Fruit fly (Drosophila melanogaster) whole organism, embryonic: Measurements from ENCODE around the gene Gr9a.

Experiments
- Ada2b ChIP-seq: fragments of 200-800 bp; sonication (Bioruptor generic); IDR thresholded peaks from 2 replicates; pipeline ENCODE4 v1.3.6; 2022; ENCODE audit warnings: missing biosample characterization, missing genetic modification characterization
- BEAF-32 ChIP-seq: fragments of 200-800 bp; sonication (Bioruptor generic); optimal IDR thresholded peaks from 3 replicates; lab custom pipeline; 2017; ENCODE audit warnings: missing biosample characterization, missing genetic modification characterization, mild to moderate bottlenecking, moderate library complexity, missing genetic modification reagents
- Bgb ChIP-seq: fragments of 200-800 bp; sonication (Bioruptor generic); IDR thresholded peaks from 2 replicates; pipeline ENCODE4 v1.3.6; 2022; ENCODE audit warnings: missing biosample characterization, missing genetic modification characterization; ENCODE audit not compliant: partially characterized antibody
- CG13424 ChIP-seq: fragments of 200-800 bp; sonication (Bioruptor generic); optimal IDR thresholded peaks from 2 replicates; lab custom pipeline; 2019; ENCODE audit warnings: missing biosample characterization, mild to moderate bottlenecking, missing genetic modification characterization, moderate library complexity
- CG14667 ChIP-seq: fragments of 200-800 bp; sonication (Bioruptor generic); IDR thresholded peaks from 2 replicates; pipeline ENCODE4 v1.3.6; 2022; ENCODE audit warnings: missing biosample characterization, missing genetic modification characterization
- CG16813 ChIP-seq: fragments of 200-800 bp; sonication (Bioruptor generic); IDR thresholded peaks from 3 replicates; pipeline ENCODE4 v1.3.6; 2022; ENCODE audit warnings: missing biosample characterization, missing genetic modification characterization; ENCODE audit not compliant: partially characterized antibody
- CG17802 ChIP-seq: fragments of 200-800 bp; sonication (Bioruptor generic); optimal IDR thresholded peaks from 2 replicates; lab custom pipeline; 2018; ENCODE audit warnings: missing biosample characterization, mild to moderate bottlenecking, missing genetic modification characterization, moderate library complexity
- CG32532 ChIP-seq: fragments of 200-800 bp; sonication (Bioruptor generic); IDR thresholded peaks from 2 replicates; pipeline ENCODE4 v1.3.6; 2022; ENCODE audit warnings: missing biosample characterization, missing genetic modification characterization
- CG34422 ChIP-seq: fragments of 200-800 bp; sonication (Bioruptor generic); IDR thresholded peaks from 3 replicates; pipeline ENCODE4 v1.3.6; 2022; ENCODE audit warnings: missing biosample characterization, missing genetic modification characterization
- CG3847 ChIP-seq: fragments of 200-800 bp; sonication (Bioruptor generic); IDR thresholded peaks from 2 replicates; pipeline ENCODE4 v1.3.6; 2022; ENCODE audit warnings: missing biosample characterization, missing genetic modification characterization
- CG42726 ChIP-seq: fragments of 200-800 bp; sonication (Bioruptor generic); IDR thresholded peaks from 2 replicates; pipeline ENCODE4 v1.3.6; 2022; ENCODE audit warnings: missing biosample characterization, missing genetic modification characterization; ENCODE audit not compliant: partially characterized antibody
- CG4617 ChIP-seq: fragments of 200-800 bp; sonication (Bioruptor generic); optimal IDR thresholded peaks from 3 replicates; lab custom pipeline; 2016; ENCODE audit warnings: missing biosample characterization, missing genetic modification characterization, borderline replicate concordance
- CG6791 ChIP-seq: fragments of 200-800 bp; sonication (Bioruptor generic); IDR thresholded peaks from 3 replicates; pipeline ENCODE4 v1.3.6; 2022; ENCODE audit warnings: missing biosample characterization, missing genetic modification characterization; ENCODE audit not compliant: partially characterized antibody
- CG7786 ChIP-seq: fragments of 200-800 bp; sonication (Bioruptor generic); optimal IDR thresholded peaks from 2 replicates; lab custom pipeline; 2016; ENCODE audit warnings: missing biosample characterization, missing genetic modification characterization
- CG7928 ChIP-seq: fragments of 200-800 bp; sonication (Bioruptor generic); optimal IDR thresholded peaks from 2 replicates; lab custom pipeline; 2017; ENCODE audit warnings: missing biosample characterization, mild to moderate bottlenecking, missing genetic modification characterization
- CG7963 ChIP-seq: fragments of 200-800 bp; sonication (Bioruptor generic); IDR thresholded peaks from 3 replicates; pipeline ENCODE4 v1.3.6; 2022; ENCODE audit warnings: missing biosample characterization, missing genetic modification characterization; ENCODE audit not compliant: partially characterized antibody
- CG9932 ChIP-seq: fragments of 200-800 bp; sonication (Bioruptor generic); IDR thresholded peaks from 2 replicates; pipeline ENCODE4 v1.3.6; 2022; ENCODE audit warnings: missing biosample characterization, missing genetic modification characterization
- Dref ChIP-seq: fragments of 200-800 bp; sonication (Bioruptor generic); IDR thresholded peaks from 2 replicates; pipeline ENCODE4 v1.3.6; 2022; ENCODE audit warnings: missing biosample characterization, missing genetic modification characterization
- NFAT ChIP-seq: fragments of 200-800 bp; sonication (Bioruptor generic); IDR thresholded peaks from 2 replicates; pipeline ENCODE4 v1.3.6; 2022; ENCODE audit warnings: missing biosample characterization, missing genetic modification characterization
- Ptx1 ChIP-seq: fragments of 200-800 bp; sonication (Bioruptor generic); IDR thresholded peaks from 2 replicates; pipeline ENCODE4 v1.3.6; 2022; ENCODE audit warnings: missing biosample characterization, missing genetic modification characterization
- Rfx ChIP-seq: fragments of 200-800 bp; sonication (Bioruptor generic); IDR thresholded peaks from 2 replicates; pipeline ENCODE4 v1.3.6; 2022; ENCODE audit warnings: missing biosample characterization, missing genetic modification characterization
- Scr ChIP-seq: fragments of 200-800 bp; sonication (Bioruptor generic); IDR thresholded peaks from 2 replicates; pipeline ENCODE4 v1.3.6; 2022; ENCODE audit warnings: missing biosample characterization, missing genetic modification characterization; ENCODE audit not compliant: partially characterized antibody
- YL-1 ChIP-seq: fragments of 200-800 bp; sonication (Bioruptor generic); optimal IDR thresholded peaks from 3 replicates; lab custom pipeline; 2017; ENCODE audit warnings: missing biosample characterization, mild to moderate bottlenecking, missing genetic modification characterization
- amos ChIP-seq: fragments of 200-800 bp; sonication (Bioruptor generic); IDR thresholded peaks from 2 replicates; pipeline ENCODE4 v1.3.6; 2022; ENCODE audit warnings: missing biosample characterization, missing genetic modification characterization; ENCODE audit not compliant: partially characterized antibody
- ash1 ChIP-seq: fragments of 200-800 bp; sonication (Bioruptor generic); optimal IDR thresholded peaks from 2 replicates; lab custom pipeline; 2018; ENCODE audit warnings: missing biosample characterization, mild to moderate bottlenecking, missing genetic modification characterization
- bbx ChIP-seq: fragments of 200-800 bp; sonication (Bioruptor generic); IDR thresholded peaks from 2 replicates; pipeline ENCODE4 v1.3.6; 2022; ENCODE audit warnings: missing biosample characterization, missing genetic modification characterization; ENCODE audit not compliant: partially characterized antibody
- cato ChIP-seq: fragments of 200-800 bp; sonication (Bioruptor generic); optimal IDR thresholded peaks from 2 replicates; lab custom pipeline; 2016; ENCODE audit warnings: missing biosample characterization, missing genetic modification characterization, borderline replicate concordance
- crol ChIP-seq: fragments of 200-800 bp; sonication (Bioruptor generic); IDR thresholded peaks from 2 replicates; pipeline ENCODE4 v1.3.6; 2022; ENCODE audit warnings: missing biosample characterization, missing genetic modification characterization
- dmrt99B ChIP-seq: fragments of 200-800 bp; sonication (Bioruptor generic); optimal IDR thresholded peaks from 2 replicates; lab custom pipeline; 2018; ENCODE audit warnings: missing biosample characterization, mild to moderate bottlenecking, missing genetic modification characterization, moderate library complexity
- gfzf ChIP-seq: fragments of 200-800 bp; sonication (Bioruptor generic); optimal IDR thresholded peaks from 2 replicates; lab custom pipeline; 2016; ENCODE audit warnings: missing biosample characterization, mild to moderate bottlenecking, missing genetic modification characterization, moderate library complexity
- inv ChIP-seq: fragments of 200-800 bp; sonication (Bioruptor generic); IDR thresholded peaks from 2 replicates; pipeline ENCODE4 v1.3.6; 2022; ENCODE audit warnings: missing biosample characterization, missing genetic modification characterization; ENCODE audit not compliant: partially characterized antibody
- jigr1 ChIP-seq: fragments of 200-800 bp; sonication (Bioruptor generic); IDR thresholded peaks from 3 replicates; pipeline ENCODE4 v1.3.6; 2022; ENCODE audit warnings: missing biosample characterization, missing genetic modification characterization
- knrl ChIP-seq: fragments of 200-800 bp; sonication (Bioruptor generic); IDR thresholded peaks from 3 replicates; pipeline ENCODE4 v1.3.6; 2022; ENCODE audit warnings: missing biosample characterization, missing genetic modification characterization; ENCODE audit not compliant: partially characterized antibody
- lab ChIP-seq: fragments of 200-800 bp; sonication (Bioruptor generic); optimal IDR thresholded peaks from 3 replicates; lab custom pipeline; 2017; ENCODE audit warnings: missing biosample characterization, missing genetic modification characterization, mild to moderate bottlenecking, moderate library complexity, missing genetic modification reagents
- mld ChIP-seq: fragments of 200-800 bp; sonication (Bioruptor generic); IDR thresholded peaks from 3 replicates; pipeline ENCODE4 v1.3.6; 2022; ENCODE audit warnings: missing biosample characterization, missing genetic modification characterization; ENCODE audit not compliant: partially characterized antibody
- nom ChIP-seq: fragments of 200-800 bp; sonication (Bioruptor generic); optimal IDR thresholded peaks from 2 replicates; lab custom pipeline; 2017; ENCODE audit warnings: missing biosample characterization, missing genetic modification characterization, mild to moderate bottlenecking, moderate library complexity, missing genetic modification reagents
- phol ChIP-seq: fragments of 200-800 bp; sonication (Bioruptor generic); optimal IDR thresholded peaks from 3 replicates; lab custom pipeline; 2018; ENCODE audit warnings: missing biosample characterization, mild to moderate bottlenecking, missing genetic modification characterization, moderate library complexity
- pzg ChIP-seq: fragments of 200-800 bp; sonication (Bioruptor generic); optimal IDR thresholded peaks from 3 replicates; lab custom pipeline; 2018; ENCODE audit warnings: missing biosample characterization, mild to moderate bottlenecking, missing genetic modification characterization, moderate library complexity
- toy ChIP-seq: fragments of 200-800 bp; sonication (Bioruptor generic); IDR thresholded peaks from 2 replicates; pipeline ENCODE4 v1.3.6; 2022; ENCODE audit warnings: missing biosample characterization, missing genetic modification characterization
- zfh1 ChIP-seq: fragments of 200-800 bp; sonication (Bioruptor generic); IDR thresholded peaks from 3 replicates; pipeline ENCODE4 v1.3.6; 2022; ENCODE audit warnings: missing biosample characterization, missing genetic modification characterization

Gene Gr9a

dm6 chrX:10082185-10082949 is 20.9 kb downstream of the Gr9a start, which contains the start of gene ZAP3 (continued):
- peak; percentile 51; the same call in 1 of the 3 replicates for TF ChIP-seq CG6791 (GFP tag; lab: Robert Waterston, UW)
- no peak for TF ChIP-seq lab (GFP tag; lab: Kevin White, UChicago)
- TF ChIP-seq cato (GFP tag; lab: Kevin White, UChicago) = no peak
- peak; percentile 67 for TF ChIP-seq amos
- no peak for TF ChIP-seq ash1 (GFP tag; lab: Kevin White, UChicago)
- peak; percentile 28; the same call in 1 of the 3 replicates for TF ChIP-seq CG34422 (GFP tag; lab: Robert Waterston, UW)
- peak; percentile 61 for TF ChIP-seq CG42726 (GFP tag; lab: Robert Waterston, UW)
- TF ChIP-seq CG16813 = peak; percentile 52; the same call in 2 of the 3 replicates
- TF ChIP-seq dmrt99B = no peak
- no peak for TF ChIP-seq Ptx1 (GFP tag; lab: Robert Waterston, UW)
- peak; percentile 56; the same call in 1 of the 2 replicates for TF ChIP-seq Scr (GFP tag; lab: Robert Waterston, UW)
- 0 out of 2 replicates have a peak, but pooled peaks have one; percentile 15 for TF ChIP-seq CG3847 (GFP tag; lab: Robert Waterston, UW)
- TF ChIP-seq Ada2b (GFP tag; lab: Robert Waterston, UW) = no peak
- 0 out of 2 replicates have a peak, but pooled peaks have one; percentile 15 for TF ChIP-seq CG9932 (GFP tag; lab: Robert Waterston, UW)
- TF ChIP-seq YL-1 (GFP tag; lab: Kevin White, UChicago) = peak; percentile 68
- peak; percentile 39; the same call in 1 of the 2 replicates for TF ChIP-seq inv (GFP tag; lab: Robert Waterston, UW)
- peak; percentile 82 for TF ChIP-seq phol (tag; lab: Kevin White, UChicago)
- TF ChIP-seq BEAF-32 (GFP tag; lab: Kevin White, UChicago) = peak; percentile 70
- peak; percentile 40; the same call in 1 of the 2 replicates for TF ChIP-seq bbx (GFP tag; lab: Robert Waterston, UW)
- TF ChIP-seq CG7786 (GFP tag; lab: Kevin White, UChicago) = no peak
- peak; percentile 18 for TF ChIP-seq nom (GFP tag; lab: Kevin White, UChicago)
- no peak for TF ChIP-seq NFAT (GFP tag; lab: Robert Waterston, UW)
- 0 out of 2 replicates have a peak, but pooled peaks have one; percentile 20 for TF ChIP-seq Rfx
- 0 out of 2 replicates have a peak, but pooled peaks have one; percentile 27 for TF ChIP-seq CG32532 (GFP tag; lab: Robert Waterston, UW)
- TF ChIP-seq Dref (GFP tag; lab: Robert Waterston, UW) = peak; percentile 41; the same call in 1 of the 2 replicates
- TF ChIP-seq jigr1 (GFP tag; lab: Robert Waterston, UW) = 0 out of 3 replicates have a peak, but pooled peaks have one; percentile 34
- peak; percentile 46; the same call in 2 of the 3 replicates for TF ChIP-seq knrl (GFP tag; lab: Robert Waterston, UW)
- peak; percentile 17; the same call in 1 of the 3 replicates for TF ChIP-seq zfh1 (GFP tag; lab: Robert Waterston, UW)
- TF ChIP-seq CG7963 = peak; percentile 40; the same call in 1 of the 3 replicates
- TF ChIP-seq mld (GFP tag; lab: Robert Waterston, UW) = no peak
- TF ChIP-seq toy (GFP tag; lab: Robert Waterston, UW) = no peak
- peak; percentile 39; the same call in 1 of the 2 replicates for TF ChIP-seq Bgb (GFP tag; lab: Robert Waterston, UW)
- TF ChIP-seq crol (GFP tag; lab: Robert Waterston, UW) = peak; percentile 86

DNA sequence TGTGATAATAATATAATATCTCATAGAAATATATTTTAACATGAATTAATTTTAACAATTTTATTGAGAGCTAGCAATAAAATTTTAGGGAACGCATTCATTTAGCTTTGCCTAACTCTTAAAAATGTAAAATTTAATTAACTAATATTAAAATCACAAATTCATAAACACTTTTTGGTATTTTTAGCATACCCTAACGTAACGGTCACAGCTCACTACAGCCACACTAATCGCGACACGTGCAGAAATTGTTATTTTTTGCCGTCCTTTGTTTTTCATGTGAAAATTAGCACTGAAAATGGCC is 21.5 kb downstream of the Gr9a start, which contains the start of gene CG2972:
CG2972 (plus strand) TSS at position 205 of the 304 bp plus-strand sequence.
- TF ChIP-seq CG17802 (tag; lab: Kevin White, UChicago) (no peak), CG4617 (peak; percentile 6), CG7928 (GFP tag; lab: Kevin White, UChicago) (no peak), CG13424 (tag; lab: Kevin White, UChicago) (no peak), CG14667 (no peak), gfzf (GFP tag; lab: Kevin White, UChicago) (peak; percentile 37), pzg (GFP tag; lab: Kevin White, UChicago) (peak; percentile 11)
